Worm (Caenorhabditis elegans) whole organism, L4 larva: ENCODE results near the gene T09A12.8.

Experiments
- F44E2.7 ChIP-seq: fragments of 200-800 bp; sonication (Bioruptor generic); IDR thresholded peaks from 2 replicates; pipeline ENCODE4 v2.1.2; 2022; ENCODE audit warnings: missing genetic modification characterization, missing compliant biosample characterization
- F49E8.2 ChIP-seq: sonication (generic microtip); optimal IDR thresholded peaks from 2 replicates; lab custom pipeline; 2016; ENCODE audit warnings: missing compliant biosample characterization, mild to moderate bottlenecking, missing genetic modification characterization, borderline replicate concordance
- R02D3.7 ChIP-seq: fragments of 150-350 bp; sonication (generic microtip); optimal IDR thresholded peaks from 3 replicates; lab custom pipeline; 2014; ENCODE audit warnings: missing biosample characterization, missing genetic modification characterization
- ZK546.5 ChIP-seq, 2 experiments: sonication (generic microtip); optimal IDR thresholded peaks; 2 replicates each; lab custom pipeline; 2017; ENCODE audit warnings: missing biosample characterization in 2 of 2, missing genetic modification characterization in 2 of 2
- gei-8 ChIP-seq: fragments of 200-800 bp; sonication (Bioruptor generic); optimal IDR thresholded peaks from 2 replicates; lab custom pipeline; 2018; ENCODE audit warnings: mild to moderate bottlenecking, missing genetic modification characterization, missing compliant biosample characterization
- hmg-1.1 ChIP-seq: fragments of 200-800 bp; sonication (Bioruptor generic); IDR thresholded peaks from 2 replicates; pipeline ENCODE4 v1.3.6; 2022; ENCODE audit warnings: missing genetic modification reagents, missing genetic modification characterization, missing compliant biosample characterization
- lin-1 ChIP-seq: fragments of 200-800 bp; sonication (Bioruptor generic); IDR thresholded peaks from 2 replicates; pipeline ENCODE4 v1.3.6; 2022; ENCODE audit warnings: missing genetic modification reagents, missing genetic modification characterization, missing compliant biosample characterization
- nhr-111 ChIP-seq: fragments of 200-800 bp; sonication (Bioruptor generic); optimal IDR thresholded peaks from 2 replicates; lab custom pipeline; 2018; ENCODE audit warnings: mild to moderate bottlenecking, missing genetic modification characterization, missing compliant biosample characterization
- set-16 ChIP-seq: fragments of 200-800 bp; sonication (Bioruptor generic); IDR thresholded peaks from 2 replicates; pipeline ENCODE4 v1.3.6; 2022; ENCODE audit warnings: missing genetic modification reagents, missing genetic modification characterization, missing compliant biosample characterization
- unc-62 ChIP-seq, 3 experiments: fragments of 150-350 bp in 1 of 3; sonication (generic microtip); optimal IDR thresholded peaks in 2 of 3; peaks in 1 of 3; 1 replicate in 1 of 3; 2 replicates in 2 of 3; lab custom pipeline; 2014 to 2017; ENCODE audit warnings: missing biosample characterization in 3 of 3, missing genetic modification characterization in 3 of 3, missing genetic modification reagents in 3 of 3, missing genotype in 1 of 3

DNA sequence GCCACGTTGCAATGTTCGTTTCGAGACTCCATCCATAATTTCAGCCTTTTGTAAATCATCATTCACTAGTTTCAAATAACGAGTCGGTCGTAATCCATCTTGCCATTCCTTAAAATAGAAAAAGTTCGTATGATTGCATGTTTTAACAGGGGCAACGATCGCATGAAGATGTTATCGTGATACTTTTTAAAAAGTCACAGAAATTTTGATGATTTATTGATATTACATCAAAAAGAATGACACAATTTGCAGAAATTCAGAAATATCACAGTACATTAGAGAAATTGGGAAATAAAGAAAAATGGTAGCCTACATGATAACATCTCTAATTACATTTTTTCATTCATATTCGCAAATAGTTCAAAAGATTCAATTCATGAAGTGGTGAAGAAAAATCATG lies 29.8 kb upstream of the T09A12.8 start:
- no peak for TF ChIP-seq F44E2.7 (GFP tag; lab: Robert Waterston, UW)
- TF ChIP-seq R02D3.7 (tag; lab: Kevin White, UChicago): no peak
- TF ChIP-seq set-16: no peak
- peak in 1 of 2 experiments; percentile 88 for TF ChIP-seq unc-62 (GFP tag; optimal IDR thresholded peaks at IDR 0.05 in 1 of 2; lab: Kevin White, UChicago)
- TF ChIP-seq unc-62 (tag; optimal IDR thresholded peaks at IDR 0.05; lab: Kevin White, UChicago): no peak
- no peak for TF ChIP-seq F49E8.2 (tag; lab: Kevin White, UChicago)
- no peak for TF ChIP-seq hmg-1.1
- TF ChIP-seq ZK546.5 (tag; optimal IDR thresholded peaks at IDR 0.05; lab: Kevin White, UChicago): no peak
- no peak for TF ChIP-seq nhr-111 (GFP tag; lab: Kevin White, UChicago)
- TF ChIP-seq lin-1: no peak
- TF ChIP-seq gei-8 (GFP tag; lab: Kevin White, UChicago): no peak
